Worm (Caenorhabditis elegans): Measurements from ENCODE around the gene T07G12.2.

T07G12.2 gene

ce11 chrIV:10564613-10565012 lies 34.1 kb downstream of the T07G12.2 start:
- TF ChIP-seq rpc-1 (optimal IDR thresholded peaks at IDR 0.05), result no peak
- TF ChIP-seq rpc-1 (tag; optimal IDR thresholded peaks at IDR 0.05), result no peak
- TF ChIP-seq F33H1.4 (GFP tag; IDR thresholded peaks at IDR 0.05), result no peak
- TF ChIP-seq ccch-3 (GFP tag; optimal IDR thresholded peaks at IDR 0.05), result no peak
- TF ChIP-seq cebp-2 (GFP tag; IDR thresholded peaks at IDR 0.05), result no peak
- no peak for TF ChIP-seq B0261.1 (tag; optimal IDR thresholded peaks at IDR 0.05)
- no peak for TF ChIP-seq B0336.3 (GFP tag; IDR thresholded peaks at IDR 0.05)
- TF ChIP-seq hmg-1.2 (GFP tag; IDR thresholded peaks at IDR 0.05), result no peak
- TF ChIP-seq F57A8.1 (GFP tag; optimal IDR thresholded peaks at IDR 0.05), result no peak

DNA sequence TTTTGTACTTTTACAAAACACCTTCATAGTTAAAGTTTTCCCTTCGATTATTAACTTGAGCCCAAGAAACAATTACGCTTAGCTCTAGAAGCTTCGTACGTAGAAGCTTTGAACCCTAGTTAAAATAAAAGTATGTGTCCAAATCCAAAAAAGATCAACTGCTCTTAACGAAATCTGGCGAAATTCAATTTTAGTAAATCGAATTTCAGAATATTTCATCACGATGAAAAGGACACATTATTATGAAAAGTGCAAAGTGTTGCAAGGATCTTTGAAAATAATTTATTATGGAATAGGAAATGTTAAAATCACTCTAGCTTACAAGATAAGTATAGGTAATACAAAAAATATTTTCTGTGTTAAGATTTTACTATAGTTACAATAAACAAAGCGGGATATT lies 34.8 kb downstream of the T07G12.2 start:
- TF ChIP-seq C17E4.6 (GFP tag; IDR thresholded peaks at IDR 0.05), result no peak

ce11 chrIV:10567822-10568221 lies 37.3 kb downstream of the T07G12.2 start:
- no peak for TF ChIP-seq aptf-3 (GFP tag; IDR thresholded peaks at IDR 0.05)
- no peak for TF ChIP-seq hmg-20 (GFP tag; IDR thresholded peaks at IDR 0.05)
- no peak for TF ChIP-seq ztf-6 (GFP tag; IDR thresholded peaks at IDR 0.05)
- TF ChIP-seq efl-1 (GFP tag; optimal IDR thresholded peaks at IDR 0.05), result no peak
- TF ChIP-seq Y53F4B.3 (GFP tag; IDR thresholded peaks at IDR 0.05), result no peak

DNA sequence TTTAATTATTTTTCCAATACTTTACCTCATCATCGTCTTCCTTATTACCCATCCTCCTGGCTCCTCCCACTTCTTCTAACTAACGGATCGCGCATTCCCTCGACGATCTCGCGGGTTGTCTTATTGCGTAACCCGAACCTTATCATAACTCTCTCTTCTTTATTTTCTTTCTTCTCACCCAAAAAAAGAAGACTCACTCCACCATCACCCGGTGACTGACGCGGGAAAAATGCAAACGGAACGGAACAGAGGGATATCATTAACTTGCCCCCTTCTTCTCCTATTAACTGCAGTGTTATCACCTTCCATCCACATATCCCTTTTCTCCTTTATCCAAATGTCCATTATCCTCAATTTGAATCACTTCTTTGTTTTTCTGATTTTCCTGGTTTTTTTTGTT lies 39.6 kb downstream of the T07G12.2 start:
- TF ChIP-seq F52B5.7 (tag; optimal IDR thresholded peaks at IDR 0.05) (no peak), hsf-1 (GFP tag; IDR thresholded peaks at IDR 0.05) (no peak), cebp-2 (GFP tag; IDR thresholded peaks at IDR 0.05) (no peak)

DNA sequence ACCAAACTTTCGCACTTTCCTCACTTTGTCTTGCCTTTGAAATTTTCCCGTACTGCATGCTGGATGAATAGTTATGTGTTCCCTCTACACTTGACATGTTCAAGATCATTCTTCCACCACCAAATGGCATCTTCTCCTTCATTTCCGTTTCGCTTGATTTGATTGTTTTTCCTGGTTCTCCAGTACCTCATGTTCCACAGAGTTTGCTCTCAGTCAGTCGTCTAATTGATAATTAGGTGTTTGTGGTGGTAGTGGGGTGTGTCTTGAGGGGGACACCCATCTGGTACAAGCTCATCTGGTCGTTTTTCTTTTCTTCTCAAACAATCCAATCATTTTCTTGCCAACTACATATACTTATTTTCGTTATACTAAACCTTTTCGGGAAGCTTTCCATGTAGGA lies 40.5 kb downstream of the T07G12.2 start:
- no peak for TF ChIP-seq unc-130 (GFP tag; optimal IDR thresholded peaks at IDR 0.05)
- no peak for TF ChIP-seq lin-26 (GFP tag; IDR thresholded peaks at IDR 0.05)
- no peak for TF ChIP-seq lag-1 (GFP tag; IDR thresholded peaks at IDR 0.05)
- TF ChIP-seq egl-18 (GFP tag; IDR thresholded peaks at IDR 0.05), result no peak
- no peak for TF ChIP-seq ztf-6 (GFP tag; IDR thresholded peaks at IDR 0.05)
- no peak for TF ChIP-seq snpc-1.1 (tag; optimal IDR thresholded peaks at IDR 0.05; ENCODE audit: insufficient read depth)
- no peak for TF ChIP-seq hsf-1 (GFP tag; IDR thresholded peaks at IDR 0.05)
- no peak for TF ChIP-seq ets-4 (GFP tag; optimal IDR thresholded peaks at IDR 0.05)
- no peak for TF ChIP-seq pha-4 (tag; optimal IDR thresholded peaks at IDR 0.05)
- no peak for TF ChIP-seq him-1 (tag; optimal IDR thresholded peaks at IDR 0.05)
- TF ChIP-seq ceh-40 (GFP tag; IDR thresholded peaks at IDR 0.05), result no peak
- TF ChIP-seq C17E4.6 (GFP tag; IDR thresholded peaks at IDR 0.05), result no peak
- TF ChIP-seq ama-1 (optimal IDR thresholded peaks at IDR 0.05), result no peak
- no peak for TF ChIP-seq ama-1 (GFP tag; optimal IDR thresholded peaks at IDR 0.05)
- no peak for TF ChIP-seq T26A5.8 (tag; optimal IDR thresholded peaks at IDR 0.05)
- no peak for TF ChIP-seq D2030.7 (GFP tag; IDR thresholded peaks at IDR 0.05)
- TF ChIP-seq zim-3 (tag; optimal IDR thresholded peaks at IDR 0.05), result no peak
- TF ChIP-seq dox-1 (GFP tag; IDR thresholded peaks at IDR 0.05), result no peak
- TF ChIP-seq bed-2 (GFP tag; IDR thresholded peaks at IDR 0.05), result no peak
- no peak for TF ChIP-seq mes-4 (tag; optimal IDR thresholded peaks at IDR 0.05)
- no peak for TF ChIP-seq athp-1 (tag; optimal IDR thresholded peaks at IDR 0.05)
